Worm (Caenorhabditis elegans) whole organism, L4 larva: ENCODE measurements around the gene chd-3.
A peak's percentile ranks its signal among the peaks of the same experiment; 100 is the strongest.

Source experiments
- daf-19 ChIP-seq: fragments of 200-800 bp; sonication (Bioruptor generic); conservative IDR thresholded peaks from 2 replicates; pipeline ENCODE4 v1.3.6; 2022; ENCODE audit warnings: missing genetic modification characterization, missing compliant biosample characterization
- hlh-30 ChIP-seq: sonication (generic microtip); optimal IDR thresholded peaks from 2 replicates; lab custom pipeline; 2017; ENCODE audit warnings: antibody characterized with exemption, mild to moderate bottlenecking, missing genetic modification characterization, missing compliant biosample characterization; ENCODE audit not compliant: insufficient read depth

DNA sequence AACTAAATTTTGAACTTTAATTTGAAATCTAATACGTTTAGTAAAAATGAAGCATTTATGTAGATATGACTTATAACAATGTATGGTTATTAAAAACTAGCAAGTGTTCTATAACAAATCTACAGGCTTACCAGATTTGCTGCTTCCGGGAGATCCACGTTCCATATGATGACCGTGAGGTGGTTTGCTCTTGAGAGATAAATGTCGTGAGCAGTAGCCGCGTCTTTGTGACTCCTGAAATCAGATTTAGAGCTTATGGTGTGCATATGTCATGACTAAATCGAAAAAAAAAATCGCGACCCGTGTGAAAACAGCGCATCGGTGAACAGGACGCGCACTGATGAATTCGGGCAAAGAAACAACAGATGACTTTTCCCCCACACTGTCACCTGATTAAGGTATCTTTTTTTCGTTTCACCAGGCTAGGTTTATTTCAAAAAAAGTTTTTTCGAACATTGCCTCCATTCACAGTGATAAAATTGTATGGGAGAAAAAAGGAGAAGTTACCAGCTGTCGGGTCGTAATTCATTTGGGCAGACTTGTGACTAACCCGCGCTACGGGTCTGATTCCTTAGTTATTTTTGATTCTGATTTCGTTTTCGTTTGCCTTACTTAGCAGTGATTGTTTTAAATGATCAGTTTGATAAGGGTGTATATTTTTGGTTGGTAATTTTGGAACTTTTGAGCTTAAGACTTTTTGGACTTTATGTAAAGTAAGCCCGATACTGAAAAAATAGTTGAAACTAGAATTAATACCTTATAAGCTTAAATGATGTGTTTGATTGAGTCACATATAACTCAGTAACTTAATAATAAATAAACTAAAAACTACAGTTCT, 44.1 kb downstream of the chd-3 start, which contains the start of gene nhr-27:
- TF ChIP-seq hlh-30 (tag; lab: Kevin White, UChicago): peak; percentile 19
- TF ChIP-seq daf-19 (GFP tag; lab: Robert Waterston, UW): no peak
